Worm (Caenorhabditis elegans) whole organism, mixed stage, embryonic: ENCODE results near the gene tofu-1.
"Not testable (repeated sequence)": the region's sequence is repeated elsewhere in the genome, so short reads cannot be mapped to it uniquely, and the experiment has no call there.

Experiments
- M03D4.4 ChIP-seq: sonication (generic microtip); optimal IDR thresholded peaks from 2 replicates; lab custom pipeline; 2017; ENCODE audit warnings: mild to moderate bottlenecking, missing genetic modification characterization, missing compliant biosample characterization
- bed-3 ChIP-seq: fragments of 200-800 bp; sonication (Bioruptor generic); optimal IDR thresholded peaks from 3 replicates; lab custom pipeline; 2018; ENCODE audit warnings: mild to moderate bottlenecking, missing genetic modification characterization, moderate library complexity, missing compliant biosample characterization
- blmp-1 ChIP-seq: fragments of 150-350 bp; optimal IDR thresholded peaks from 2 replicates; lab custom pipeline; 2014; ENCODE audit warnings: missing biosample characterization, missing genetic modification characterization
- ceh-39 ChIP-seq: fragments of 150-350 bp; optimal IDR thresholded peaks from 2 replicates; lab custom pipeline; 2014; ENCODE audit warnings: missing biosample characterization, missing genetic modification characterization
- ceh-43 ChIP-seq: fragments of 200-800 bp; sonication (Bioruptor generic); optimal IDR thresholded peaks from 2 replicates; lab custom pipeline; 2018; ENCODE audit warnings: mild to moderate bottlenecking, missing genetic modification characterization, moderate library complexity, missing compliant biosample characterization
- ceh-83 ChIP-seq: fragments of 200-800 bp; sonication (Bioruptor generic); optimal IDR thresholded peaks from 2 replicates; lab custom pipeline; 2018; ENCODE audit warnings: mild to moderate bottlenecking, missing genetic modification characterization, missing compliant biosample characterization
- ces-1 ChIP-seq: fragments of 150-350 bp; optimal IDR thresholded peaks from 2 replicates; lab custom pipeline; 2014; ENCODE audit warnings: missing biosample characterization, missing genetic modification reagents, missing genetic modification characterization
- cnd-1 ChIP-seq: fragments of 200-800 bp; sonication (Bioruptor generic); optimal IDR thresholded peaks from 2 replicates; lab custom pipeline; 2018; ENCODE audit warnings: mild to moderate bottlenecking, missing genetic modification characterization, missing compliant biosample characterization
- drap-1 ChIP-seq: fragments of 200-800 bp; sonication (Bioruptor generic); optimal IDR thresholded peaks from 3 replicates; lab custom pipeline; 2018; ENCODE audit warnings: mild to moderate bottlenecking, missing genetic modification characterization, missing compliant biosample characterization
- elt-1 ChIP-seq: sonication (generic microtip); optimal IDR thresholded peaks from 2 replicates; lab custom pipeline; 2017; ENCODE audit warnings: missing genetic modification characterization, mild to moderate bottlenecking, missing compliant biosample characterization, antibody characterized with exemption, moderate library complexity, borderline replicate concordance; ENCODE audit not compliant: insufficient read depth
- elt-3 ChIP-seq: fragments of 150-350 bp; optimal IDR thresholded peaks from 2 replicates; lab custom pipeline; 2014; ENCODE audit warnings: missing biosample characterization, missing genetic modification characterization
- flh-1 ChIP-seq: fragments of 200-800 bp; sonication (Bioruptor generic); optimal IDR thresholded peaks from 2 replicates; lab custom pipeline; 2018; ENCODE audit warnings: mild to moderate bottlenecking, missing genetic modification characterization, moderate library complexity, missing compliant biosample characterization
- lin-13 ChIP-seq: fragments of 150-350 bp; optimal IDR thresholded peaks from 2 replicates; lab custom pipeline; 2014; ENCODE audit warnings: missing biosample characterization, missing genetic modification characterization
- lin-32 ChIP-seq: fragments of 200-800 bp; sonication (Bioruptor generic); optimal IDR thresholded peaks from 2 replicates; lab custom pipeline; 2018; ENCODE audit warnings: mild to moderate bottlenecking, missing genetic modification characterization, missing compliant biosample characterization
- lsy-2 ChIP-seq: fragments of 150-350 bp; optimal IDR thresholded peaks from 2 replicates; lab custom pipeline; 2014; ENCODE audit warnings: missing biosample characterization, missing genetic modification characterization
- nhr-12 ChIP-seq: fragments of 150-350 bp; optimal IDR thresholded peaks from 2 replicates; lab custom pipeline; 2014; ENCODE audit warnings: missing biosample characterization, missing genetic modification characterization
- nhr-2 ChIP-seq: fragments of 150-350 bp; optimal IDR thresholded peaks from 2 replicates; lab custom pipeline; 2014; ENCODE audit warnings: missing biosample characterization, missing genetic modification characterization
- nhr-237 ChIP-seq: fragments of 150-350 bp; optimal IDR thresholded peaks from 2 replicates; lab custom pipeline; 2014; ENCODE audit warnings: missing biosample characterization, missing genetic modification characterization
- nhr-28 ChIP-seq: fragments of 150-350 bp; optimal IDR thresholded peaks from 2 replicates; lab custom pipeline; 2014; ENCODE audit warnings: missing biosample characterization, missing genetic modification characterization
- nhr-76 ChIP-seq: sonication (generic microtip); optimal IDR thresholded peaks from 2 replicates; lab custom pipeline; 2017; ENCODE audit warnings: missing biosample characterization, missing genetic modification characterization
- pha-4 ChIP-seq: fragments of 150-350 bp; optimal IDR thresholded peaks from 2 replicates; lab custom pipeline; 2018; ENCODE audit warnings: missing biosample characterization, missing genetic modification reagents, missing genetic modification characterization
- snpc-4 ChIP-seq: fragments of 150-350 bp; optimal IDR thresholded peaks from 2 replicates; lab custom pipeline; 2014; ENCODE audit warnings: missing biosample characterization, missing genetic modification characterization
- sptf-1 ChIP-seq: sonication (generic microtip); optimal IDR thresholded peaks from 2 replicates; lab custom pipeline; 2017; ENCODE audit warnings: mild to moderate bottlenecking, missing genetic modification characterization, moderate library complexity, missing compliant biosample characterization
- tbx-8 ChIP-seq: fragments of 200-800 bp; sonication (Bioruptor generic); optimal IDR thresholded peaks from 2 replicates; lab custom pipeline; 2018; ENCODE audit warnings: mild to moderate bottlenecking, missing genetic modification characterization, moderate library complexity, missing compliant biosample characterization
- unc-120 ChIP-seq: sonication (generic microtip); optimal IDR thresholded peaks from 2 replicates; lab custom pipeline; 2017; ENCODE audit warnings: missing genetic modification characterization, missing compliant biosample characterization; ENCODE audit not compliant: poor library complexity, severe bottlenecking
- unc-39 ChIP-seq: fragments of 150-350 bp; optimal IDR thresholded peaks from 2 replicates; lab custom pipeline; 2014; ENCODE audit warnings: missing biosample characterization, missing genetic modification characterization
- unc-62 ChIP-seq: fragments of 150-350 bp; optimal IDR thresholded peaks from 2 replicates; lab custom pipeline; 2014; ENCODE audit warnings: missing biosample characterization, missing genetic modification reagents, missing genetic modification characterization
- zip-8 ChIP-seq: fragments of 150-350 bp; optimal IDR thresholded peaks from 2 replicates; lab custom pipeline; 2014; ENCODE audit warnings: missing biosample characterization, missing genetic modification characterization

Gene tofu-1

ce11 chrV:10004048-10004761 lies 23.3 kb downstream of the tofu-1 start, which contains the start of gene uda-1:
TSS of gene uda-1 (plus strand) at chrV:10004755.
- not testable (repeated sequence) for TF ChIP-seq ceh-83 (GFP tag; lab: Kevin White, UChicago); nhr-28 (tag; lab: Kevin White, UChicago); lin-32 (GFP tag; lab: Kevin White, UChicago)

- TF ChIP-seq ceh-83 (GFP tag; lab: Kevin White, UChicago): no peak
- TF ChIP-seq ceh-39: no peak
- no peak for TF ChIP-seq sptf-1 (tag; lab: Kevin White, UChicago)
- no peak for TF ChIP-seq lin-13 (tag; lab: Kevin White, UChicago)
- TF ChIP-seq elt-1: no peak
- no peak for TF ChIP-seq unc-62 (GFP tag; lab: Kevin White, UChicago)
- no peak for TF ChIP-seq nhr-28 (tag; lab: Kevin White, UChicago)
- TF ChIP-seq drap-1 (GFP tag; lab: Kevin White, UChicago): no peak
- TF ChIP-seq lsy-2 (tag; lab: Kevin White, UChicago): no peak
- TF ChIP-seq nhr-12 (tag; lab: Kevin White, UChicago): no peak
- TF ChIP-seq cnd-1 (tag; lab: Kevin White, UChicago): no peak
- TF ChIP-seq pha-4 (tag; lab: Kevin White, UChicago): no peak
- no peak for TF ChIP-seq elt-3
- TF ChIP-seq nhr-2 (tag; lab: Kevin White, UChicago): no peak
- TF ChIP-seq M03D4.4 (tag; lab: Kevin White, UChicago): no peak
- no peak for TF ChIP-seq ces-1 (GFP tag; lab: Kevin White, UChicago)
- TF ChIP-seq nhr-76 (tag; lab: Kevin White, UChicago): no peak
- no peak for TF ChIP-seq zip-8 (tag; lab: Kevin White, UChicago)
- TF ChIP-seq bed-3 (GFP tag; lab: Kevin White, UChicago): no peak
- no peak for TF ChIP-seq blmp-1 (tag; lab: Kevin White, UChicago)
- TF ChIP-seq, all 35 proteins: peak for 0
These were observed 25.4 kb downstream of the tofu-1 start for ce11 chrV:10006374-10006773.

- TF ChIP-seq M03D4.4 (tag; lab: Kevin White, UChicago): no peak
- TF ChIP-seq zip-8 (tag; lab: Kevin White, UChicago): peak; percentile 95
These were observed 26.5 kb downstream of the tofu-1 start for ce11 chrV:10007484-10007883.

- TF ChIP-seq blmp-1 (tag; lab: Kevin White, UChicago) (no peak), snpc-4 (no peak), bed-3 (GFP tag; lab: Kevin White, UChicago) (no peak), nhr-2 (tag; lab: Kevin White, UChicago) (no peak), unc-62 (GFP tag; lab: Kevin White, UChicago) (no peak), ceh-83 (GFP tag; lab: Kevin White, UChicago) (no peak), flh-1 (GFP tag; lab: Kevin White, UChicago) (no peak), ceh-43 (GFP tag; lab: Kevin White, UChicago) (no peak), zip-8 (tag; lab: Kevin White, UChicago) (no peak), unc-39 (no peak), drap-1 (GFP tag; lab: Kevin White, UChicago) (no peak), tbx-8 (GFP tag; lab: Kevin White, UChicago) (no peak), unc-120 (no peak), ceh-39 (no peak), nhr-237 (tag; lab: Kevin White, UChicago) (no peak), lin-13 (tag; lab: Kevin White, UChicago) (no peak), elt-1 (no peak), lin-32 (GFP tag; lab: Kevin White, UChicago) (no peak)
These were observed 30.7 kb downstream of the tofu-1 start, which contains the start of gene lea-1 for ce11 chrV:10011623-10012022. TSS of gene lea-1 (plus strand) at chrV:10011923.

ce11 chrV:10012639-10013038 lies 31.7 kb downstream of the tofu-1 start:
- TF ChIP-seq unc-39: no peak
- TF ChIP-seq elt-3: peak; percentile 38

- TF ChIP-seq blmp-1 (tag; lab: Kevin White, UChicago) (no peak), lin-13 (tag; lab: Kevin White, UChicago) (no peak), nhr-76 (tag; lab: Kevin White, UChicago) (no peak), nhr-12 (tag; lab: Kevin White, UChicago) (no peak), drap-1 (GFP tag; lab: Kevin White, UChicago) (no peak)
These were observed 37.3 kb downstream of the tofu-1 start for ce11 chrV:10018291-10018690.
